Worm (Caenorhabditis elegans) whole organism, L4 larva: ENCODE results near the gene R10E4.1.
A peak's percentile ranks its signal among the peaks of the same experiment; 100 is the strongest.

Source experiments
- D1046.2 ChIP-seq: fragments of 200-800 bp; sonication (Bioruptor generic); IDR thresholded peaks from 2 replicates; pipeline ENCODE4 v1.3.6; 2022; ENCODE audit warnings: missing genetic modification characterization, missing compliant biosample characterization
- F10B5.3 ChIP-seq: sonication (generic microtip); optimal IDR thresholded peaks from 2 replicates; lab custom pipeline; 2016; ENCODE audit warnings: mild to moderate bottlenecking, missing genetic modification characterization, missing compliant biosample characterization
- F26F4.8 ChIP-seq: fragments of 200-800 bp; sonication (Bioruptor generic); conservative IDR thresholded peaks from 2 replicates; pipeline ENCODE4 v1.3.6; 2022; ENCODE audit warnings: missing genetic modification characterization, missing compliant biosample characterization
- F49E8.2 ChIP-seq: sonication (generic microtip); optimal IDR thresholded peaks from 2 replicates; lab custom pipeline; 2016; ENCODE audit warnings: missing compliant biosample characterization, mild to moderate bottlenecking, missing genetic modification characterization, borderline replicate concordance
- R02D3.7 ChIP-seq: fragments of 150-350 bp; sonication (generic microtip); optimal IDR thresholded peaks from 3 replicates; lab custom pipeline; 2014; ENCODE audit warnings: missing biosample characterization, missing genetic modification characterization
- T20F7.1 ChIP-seq: fragments of 200-800 bp; sonication (Bioruptor generic); optimal IDR thresholded peaks from 2 replicates; lab custom pipeline; 2018; ENCODE audit warnings: mild to moderate bottlenecking, missing genetic modification characterization, missing compliant biosample characterization
- Y75B8A.6 ChIP-seq: fragments of 200-800 bp; sonication (Bioruptor generic); IDR thresholded peaks from 2 replicates; pipeline ENCODE4 v1.3.6; 2022; ENCODE audit warnings: missing genetic modification reagents, missing genetic modification characterization, missing compliant biosample characterization
- aly-2 ChIP-seq: sonication (generic microtip); optimal IDR thresholded peaks from 2 replicates; lab custom pipeline; 2018; ENCODE audit warnings: missing biosample characterization, missing genetic modification characterization
- ceh-82 ChIP-seq: sonication (generic microtip); optimal IDR thresholded peaks from 2 replicates; lab custom pipeline; 2017; ENCODE audit warnings: missing biosample characterization, missing genetic modification characterization
- daf-16 ChIP-seq, 3 experiments: sonication (generic microtip); optimal IDR thresholded peaks; 2 replicates each; lab custom pipeline; 2016 to 2017; ENCODE audit warnings: missing genetic modification characterization in 3 of 3, missing genetic modification reagents in 3 of 3, mild to moderate bottlenecking in 2 of 3, missing compliant biosample characterization in 2 of 3, missing biosample characterization in 1 of 3, moderate library complexity in 1 of 3
- daf-19 ChIP-seq: fragments of 200-800 bp; sonication (Bioruptor generic); conservative IDR thresholded peaks from 2 replicates; pipeline ENCODE4 v1.3.6; 2022; ENCODE audit warnings: missing genetic modification characterization, missing compliant biosample characterization
- daf-8 ChIP-seq: fragments of 200-800 bp; sonication (Bioruptor generic); IDR thresholded peaks from 2 replicates; pipeline ENCODE4 v1.3.6; 2022; ENCODE audit warnings: missing genetic modification characterization, missing compliant biosample characterization
- dmd-8 ChIP-seq: fragments of 200-800 bp; sonication (Bioruptor generic); IDR thresholded peaks from 2 replicates; pipeline ENCODE4 v1.3.6; 2022; ENCODE audit warnings: missing genetic modification characterization, missing compliant biosample characterization
- dmd-9 ChIP-seq: fragments of 200-800 bp; sonication (Bioruptor generic); IDR thresholded peaks from 2 replicates; pipeline ENCODE4 v1.3.6; 2022; ENCODE audit warnings: missing genetic modification reagents, missing genetic modification characterization, missing compliant biosample characterization
- dpl-1 ChIP-seq: fragments of 150-350 bp; optimal IDR thresholded peaks from 2 replicates; lab custom pipeline; 2014; ENCODE audit warnings: missing biosample characterization, missing genetic modification reagents, missing genetic modification characterization
- egl-27 ChIP-seq: sonication (generic microtip); optimal IDR thresholded peaks from 3 replicates; lab custom pipeline; 2017; ENCODE audit warnings: missing biosample characterization, missing genetic modification reagents, missing genetic modification characterization
- egl-43 ChIP-seq: fragments of 200-800 bp; sonication (Bioruptor generic); IDR thresholded peaks from 2 replicates; pipeline ENCODE4 v1.3.6; 2022; ENCODE audit warnings: missing genetic modification reagents, missing genetic modification characterization, missing compliant biosample characterization
- hif-1 ChIP-seq, 2 experiments: sonication (generic microtip); optimal IDR thresholded peaks; 2 replicates each; lab custom pipeline; 2016 to 2017; ENCODE audit warnings: missing compliant biosample characterization in 2 of 2, missing genetic modification characterization in 2 of 2, missing genetic modification reagents in 2 of 2, missing genotype in 2 of 2, mild to moderate bottlenecking in 1 of 2
- hlh-11 ChIP-seq: fragments of 200-800 bp; sonication (Bioruptor generic); optimal IDR thresholded peaks from 2 replicates; lab custom pipeline; 2018; ENCODE audit warnings: mild to moderate bottlenecking, missing genetic modification characterization, missing compliant biosample characterization
- hlh-30 ChIP-seq: sonication (generic microtip); optimal IDR thresholded peaks from 2 replicates; lab custom pipeline; 2017; ENCODE audit warnings: antibody characterized with exemption, mild to moderate bottlenecking, missing genetic modification characterization, missing compliant biosample characterization; ENCODE audit not compliant: insufficient read depth
- jun-1 ChIP-seq: fragments of 150-350 bp; optimal IDR thresholded peaks from 2 replicates; lab custom pipeline; 2014; ENCODE audit warnings: missing biosample characterization, missing genetic modification reagents, missing genetic modification characterization
- lin-1 ChIP-seq: fragments of 200-800 bp; sonication (Bioruptor generic); IDR thresholded peaks from 2 replicates; pipeline ENCODE4 v1.3.6; 2022; ENCODE audit warnings: missing genetic modification reagents, missing genetic modification characterization, missing compliant biosample characterization
- lin-13 ChIP-seq: fragments of 150-350 bp; optimal IDR thresholded peaks from 2 replicates; lab custom pipeline; 2014; ENCODE audit warnings: missing biosample characterization, missing genetic modification reagents, missing genetic modification characterization
- lin-15B ChIP-seq: fragments of 150-350 bp; sonication (generic microtip); optimal IDR thresholded peaks from 3 replicates; lab custom pipeline; 2014; ENCODE audit warnings: missing biosample characterization, missing genetic modification characterization
- lin-29 ChIP-seq: fragments of 200-800 bp; sonication (Bioruptor generic); IDR thresholded peaks from 2 replicates; pipeline ENCODE4 v1.3.6; 2022; ENCODE audit warnings: missing genetic modification reagents, missing genetic modification characterization, missing compliant biosample characterization
- madf-5 ChIP-seq, 2 experiments: fragments of 200-800 bp; sonication (Bioruptor generic); IDR thresholded peaks; 2 replicates each; pipeline ENCODE4 v1.3.6; 2022; ENCODE audit warnings: missing compliant biosample characterization in 2 of 2, missing genetic modification characterization in 2 of 2
- madf-9 ChIP-seq: fragments of 200-800 bp; sonication (Bioruptor generic); conservative IDR thresholded peaks from 2 replicates; pipeline ENCODE4 v1.3.6; 2022; ENCODE audit warnings: missing genetic modification reagents, missing genetic modification characterization, missing compliant biosample characterization
- mdl-1 ChIP-seq, 2 experiments: fragments of 150-350 bp in 1 of 2; sonication (generic microtip) in 1 of 2; optimal IDR thresholded peaks; 2 replicates each; lab custom pipeline; 2014 to 2017; ENCODE audit warnings: missing biosample characterization in 2 of 2, missing genetic modification characterization in 2 of 2
- mdt-29 ChIP-seq: fragments of 200-800 bp; sonication (Bioruptor generic); IDR thresholded peaks from 2 replicates; pipeline ENCODE4 v1.3.6; 2022; ENCODE audit warnings: missing genetic modification reagents, missing genetic modification characterization, missing compliant biosample characterization
- mep-1 ChIP-seq: fragments of 150-350 bp; sonication (generic microtip); optimal IDR thresholded peaks from 3 replicates; lab custom pipeline; 2014; ENCODE audit warnings: missing biosample characterization, missing genetic modification characterization
- mes-2 ChIP-seq: sonication (generic microtip); optimal IDR thresholded peaks from 2 replicates; lab custom pipeline; 2016; ENCODE audit warnings: missing genotype, mild to moderate bottlenecking, missing genetic modification characterization, missing compliant biosample characterization; ENCODE audit not compliant: poor library complexity, severe bottlenecking
- mxl-2 ChIP-seq: fragments of 200-800 bp; sonication (Bioruptor generic); conservative IDR thresholded peaks from 2 replicates; pipeline ENCODE4 v1.3.6; 2022; ENCODE audit warnings: missing genetic modification reagents, missing genetic modification characterization, missing compliant biosample characterization
- nhr-102 ChIP-seq: sonication (generic microtip); optimal IDR thresholded peaks from 2 replicates; lab custom pipeline; 2016; ENCODE audit warnings: mild to moderate bottlenecking, missing genetic modification characterization, moderate library complexity, missing compliant biosample characterization
- nhr-11 ChIP-seq: fragments of 150-350 bp; optimal IDR thresholded peaks from 2 replicates; lab custom pipeline; 2014; ENCODE audit warnings: missing biosample characterization, missing genetic modification characterization
- nhr-111 ChIP-seq: fragments of 200-800 bp; sonication (Bioruptor generic); optimal IDR thresholded peaks from 2 replicates; lab custom pipeline; 2018; ENCODE audit warnings: mild to moderate bottlenecking, missing genetic modification characterization, missing compliant biosample characterization
- nhr-25 ChIP-seq: sonication (generic microtip); optimal IDR thresholded peaks from 2 replicates; lab custom pipeline; 2017; ENCODE audit warnings: missing genetic modification characterization, mild to moderate bottlenecking, missing compliant biosample characterization, antibody characterized with exemption, moderate library complexity, borderline replicate concordance; ENCODE audit not compliant: insufficient read depth
- nhr-6 ChIP-seq: fragments of 150-350 bp; optimal IDR thresholded peaks from 2 replicates; lab custom pipeline; 2014; ENCODE audit warnings: missing biosample characterization, missing genetic modification characterization
- nhr-76 ChIP-seq: fragments of 150-350 bp; optimal IDR thresholded peaks from 2 replicates; lab custom pipeline; 2014; ENCODE audit warnings: missing biosample characterization, missing genetic modification characterization
- nhr-77 ChIP-seq: fragments of 150-350 bp; optimal IDR thresholded peaks from 2 replicates; lab custom pipeline; 2014; ENCODE audit warnings: missing biosample characterization, missing genetic modification characterization
- php-3 ChIP-seq: fragments of 200-800 bp; sonication (Bioruptor generic); IDR thresholded peaks from 2 replicates; pipeline ENCODE4 v1.3.6; 2022; ENCODE audit warnings: missing genetic modification reagents, missing genetic modification characterization, missing compliant biosample characterization
- set-16 ChIP-seq: fragments of 200-800 bp; sonication (Bioruptor generic); IDR thresholded peaks from 2 replicates; pipeline ENCODE4 v1.3.6; 2022; ENCODE audit warnings: missing genetic modification reagents, missing genetic modification characterization, missing compliant biosample characterization
- snpc-1.2 ChIP-seq: fragments of 200-800 bp; sonication (Bioruptor generic); IDR thresholded peaks from 2 replicates; pipeline ENCODE4 v1.3.6; 2022; ENCODE audit warnings: missing genetic modification reagents, missing genetic modification characterization, missing compliant biosample characterization
- unc-130 ChIP-seq: sonication (generic microtip); optimal IDR thresholded peaks from 2 replicates; lab custom pipeline; 2016; ENCODE audit warnings: missing genetic modification reagents, missing genetic modification characterization, missing compliant biosample characterization
- unc-62 ChIP-seq, 3 experiments: fragments of 150-350 bp in 1 of 3; sonication (generic microtip); optimal IDR thresholded peaks in 2 of 3; peaks in 1 of 3; 1 replicate in 1 of 3; 2 replicates in 2 of 3; lab custom pipeline; 2014 to 2017; ENCODE audit warnings: missing biosample characterization in 3 of 3, missing genetic modification characterization in 3 of 3, missing genetic modification reagents in 3 of 3, missing genotype in 1 of 3
- vab-7 ChIP-seq: fragments of 200-800 bp; sonication (Bioruptor generic); IDR thresholded peaks from 2 replicates; pipeline ENCODE4 v1.3.6; 2022; ENCODE audit warnings: missing genetic modification reagents, missing genetic modification characterization, missing compliant biosample characterization
- zag-1 ChIP-seq: fragments of 150-350 bp; optimal IDR thresholded peaks from 2 replicates; lab custom pipeline; 2014; ENCODE audit warnings: missing biosample characterization, missing genetic modification characterization
- zfp-2 ChIP-seq: sonication (generic microtip); optimal IDR thresholded peaks from 2 replicates; lab custom pipeline; 2016; ENCODE audit warnings: mild to moderate bottlenecking, missing genetic modification characterization, missing compliant biosample characterization
- zip-11 ChIP-seq: fragments of 200-800 bp; sonication (Bioruptor generic); IDR thresholded peaks from 2 replicates; pipeline ENCODE4 v1.3.6; 2022; ENCODE audit warnings: missing genetic modification characterization, missing compliant biosample characterization
- ztf-7 ChIP-seq: fragments of 150-350 bp; optimal IDR thresholded peaks from 2 replicates; lab custom pipeline; 2014; ENCODE audit warnings: missing biosample characterization, missing genetic modification characterization

R10E4.1 gene

ce11 chrIII:4237660-4238059 is 31.9 kb upstream of the R10E4.1 start (continued):
- no peak for TF ChIP-seq F49E8.2 (tag; lab: Kevin White, UChicago)
- peak; percentile 42 for TF ChIP-seq egl-27 (tag; lab: Kevin White, UChicago)
- TF ChIP-seq aly-2 (tag; lab: Kevin White, UChicago) = no peak
- peak; percentile 67 to 74 for TF ChIP-seq daf-16 (GFP tag; optimal IDR thresholded peaks at IDR 0.05; lab: Kevin White, UChicago)
- peak; percentile 93 for TF ChIP-seq daf-16 (tag; optimal IDR thresholded peaks at IDR 0.05; lab: Kevin White, UChicago)
- no peak for TF ChIP-seq Y75B8A.6 (GFP tag; lab: Robert Waterston, UW)
- TF ChIP-seq ztf-7 (tag; lab: Kevin White, UChicago) = peak; percentile 74
- TF ChIP-seq zip-11 = no peak
- peak; percentile 100 for TF ChIP-seq nhr-11
- no peak for TF ChIP-seq ceh-82
- peak; percentile 71 for TF ChIP-seq T20F7.1
- TF ChIP-seq dpl-1 (GFP tag; lab: Kevin White, UChicago) = peak; percentile 64
- TF ChIP-seq unc-62 (GFP tag; optimal IDR thresholded peaks at IDR 0.05 in 1 of 2; lab: Kevin White, UChicago) = peak in 1 of 2 experiments; percentile 100
- TF ChIP-seq unc-62 (tag; optimal IDR thresholded peaks at IDR 0.05; lab: Kevin White, UChicago) = no peak
- peak; percentile 91 for TF ChIP-seq lin-1 (GFP tag; lab: Robert Waterston, UW)
- TF ChIP-seq hlh-30 (tag; lab: Kevin White, UChicago) = peak; percentile 98
- peak; percentile 93 for TF ChIP-seq nhr-25 (tag; lab: Kevin White, UChicago)
- TF ChIP-seq hif-1 (tag; optimal IDR thresholded peaks at IDR 0.05; lab: Kevin White, UChicago) = peak; percentile 48 to 90
- peak; percentile 54; the same call in 1 of the 2 replicates for TF ChIP-seq mxl-2 (GFP tag; lab: Robert Waterston, UW)
- no peak for TF ChIP-seq lin-15B (tag; lab: Kevin White, UChicago)
- TF ChIP-seq zag-1 (tag; lab: Kevin White, UChicago) = no peak
- TF ChIP-seq nhr-102 (tag; lab: Kevin White, UChicago) = peak; percentile 87
- TF ChIP-seq lin-13 (GFP tag; lab: Kevin White, UChicago) = peak; percentile 81
- no peak for TF ChIP-seq snpc-1.2 (GFP tag; lab: Robert Waterston, UW)
- TF ChIP-seq madf-9 (GFP tag; lab: Robert Waterston, UW) = peak; percentile 70; the same call in 1 of the 2 replicates
- TF ChIP-seq madf-5 (GFP tag; IDR thresholded peaks at IDR 0.05; lab: Robert Waterston, UW) = no peak
- no peak for TF ChIP-seq D1046.2
- no peak for TF ChIP-seq F26F4.8 (GFP tag; lab: Robert Waterston, UW)
- TF ChIP-seq egl-43 (GFP tag; lab: Robert Waterston, UW) = peak; percentile 89; the same call in 1 of the 2 replicates
- no peak for TF ChIP-seq daf-8 (GFP tag; lab: Robert Waterston, UW)
- no peak for TF ChIP-seq daf-19 (GFP tag; lab: Robert Waterston, UW)
- TF ChIP-seq jun-1 = peak; percentile 79
- no peak for TF ChIP-seq unc-130 (GFP tag; lab: Kevin White, UChicago)
- no peak for TF ChIP-seq R02D3.7
- peak; percentile 67 for TF ChIP-seq mdt-29 (GFP tag; lab: Robert Waterston, UW)
- TF ChIP-seq set-16 (GFP tag; lab: Robert Waterston, UW) = peak; percentile 57; the same call in 1 of the 2 replicates
- peak; percentile 65; the same call in 1 of the 2 replicates for TF ChIP-seq php-3 (GFP tag; lab: Robert Waterston, UW)
- no peak for TF ChIP-seq F10B5.3
- no peak for TF ChIP-seq nhr-111 (GFP tag; lab: Kevin White, UChicago)
- TF ChIP-seq dmd-8 = peak; percentile 72; the same call in 1 of the 2 replicates
- TF ChIP-seq mep-1 (tag; lab: Kevin White, UChicago) = peak; percentile 96
- TF ChIP-seq nhr-76 (tag; lab: Kevin White, UChicago) = no peak
- peak; percentile 91 to 99 for TF ChIP-seq mdl-1 (tag; optimal IDR thresholded peaks at IDR 0.05; lab: Kevin White, UChicago)
- TF ChIP-seq lin-29 (GFP tag; lab: Robert Waterston, UW) = 0 out of 2 replicates have a peak, but pooled peaks have one; percentile 31
- TF ChIP-seq nhr-77 (tag; lab: Kevin White, UChicago) = peak; percentile 81
- TF ChIP-seq nhr-6 (tag; lab: Kevin White, UChicago) = peak; percentile 85
- no peak for TF ChIP-seq dmd-9 (GFP tag; lab: Robert Waterston, UW)
- peak; percentile 99 for TF ChIP-seq hlh-11 (tag; lab: Kevin White, UChicago)
- peak; percentile 76 for TF ChIP-seq mes-2 (tag; lab: Kevin White, UChicago)
- no peak for TF ChIP-seq zfp-2 (tag; lab: Kevin White, UChicago)
- TF ChIP-seq vab-7 = no peak
